Worm (Caenorhabditis elegans) whole organism, dauer: ENCODE data around the gene Y43F8B.3.

Experiments
- unc-62 ChIP-seq: sonication (generic microtip); optimal IDR thresholded peaks from 2 replicates; lab custom pipeline; 2017; ENCODE audit warnings: missing biosample characterization, missing genetic modification reagents, missing genetic modification characterization

The Y43F8B.3 gene

DNA sequence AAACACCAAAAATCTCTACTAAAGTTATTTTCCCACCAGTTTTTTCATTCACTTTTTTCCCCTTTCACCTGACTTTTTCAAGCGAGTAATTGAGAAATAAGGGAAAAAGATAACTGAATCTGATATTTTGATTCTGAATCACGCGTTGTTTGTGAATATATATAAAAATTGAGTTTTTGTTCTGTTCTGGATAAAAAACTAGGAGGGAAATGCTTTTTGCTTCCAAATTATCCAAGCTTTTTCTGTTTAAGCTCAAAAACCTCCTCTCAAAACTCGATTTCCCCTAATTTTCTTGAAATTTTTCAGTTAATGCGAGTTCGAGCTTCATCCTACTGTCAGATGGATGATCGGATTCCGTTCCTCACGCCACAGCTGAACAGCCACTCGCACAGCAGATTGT lies 62.2 kb downstream of the Y43F8B.3 start, which contains the start of gene kcnl-1:
kcnl-1 (plus strand) TSS at position 301 of the 400 bp plus-strand sequence.
- TF ChIP-seq unc-62 (GFP tag; lab: Kevin White, UChicago) = no peak
